Fruit fly (Drosophila melanogaster): Measurements from ENCODE around the gene GATAe.

Gene GATAe

DNA sequence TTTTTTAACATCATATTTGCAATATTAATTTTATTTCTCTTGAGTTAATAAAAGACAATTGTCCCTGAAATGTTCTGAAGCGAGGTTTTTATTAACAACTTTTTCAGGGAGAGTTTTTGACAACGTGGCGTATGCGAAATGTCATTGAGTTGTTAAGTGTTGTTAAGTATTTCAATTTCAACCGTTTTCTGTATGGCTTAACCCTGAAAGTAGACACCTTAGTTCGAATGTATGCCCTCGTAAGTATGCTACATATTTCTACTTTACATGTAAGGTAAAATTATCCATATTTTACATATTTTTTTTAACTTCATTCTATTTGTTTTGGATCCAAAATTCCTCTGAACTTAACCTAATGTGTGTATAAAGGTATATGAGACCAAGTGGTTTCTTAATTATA, 4.9 kb upstream of the GATAe start (continued):
- no peak for TF ChIP-seq tap (tag; optimal IDR thresholded peaks at IDR 0.05)
- no peak for TF ChIP-seq sim (GFP tag; IDR thresholded peaks at IDR 0.05)
- TF ChIP-seq Dll (GFP tag; IDR thresholded peaks at IDR 0.05; ENCODE audit: partially characterized antibody): peak; percentile 57; the same call in 2 of the 4 replicates
- no peak for TF ChIP-seq Ets65A (GFP tag)
- TF ChIP-seq ewg (GFP tag; optimal IDR thresholded peaks at IDR 0.05): no peak
- peak; percentile 34 for TF ChIP-seq CoRest (tag; optimal IDR thresholded peaks at IDR 0.05)
- no peak for TF ChIP-seq fd96Cb (tag; optimal IDR thresholded peaks at IDR 0.05)
- TF ChIP-seq Fer3 (tag; optimal IDR thresholded peaks at IDR 0.05): no peak
- TF ChIP-seq tin (GFP tag; optimal IDR thresholded peaks at IDR 0.05): no peak
- peak; percentile 6; the same call in 1 of the 3 replicates for TF ChIP-seq ci (GFP tag; IDR thresholded peaks at IDR 0.05)

DNA sequence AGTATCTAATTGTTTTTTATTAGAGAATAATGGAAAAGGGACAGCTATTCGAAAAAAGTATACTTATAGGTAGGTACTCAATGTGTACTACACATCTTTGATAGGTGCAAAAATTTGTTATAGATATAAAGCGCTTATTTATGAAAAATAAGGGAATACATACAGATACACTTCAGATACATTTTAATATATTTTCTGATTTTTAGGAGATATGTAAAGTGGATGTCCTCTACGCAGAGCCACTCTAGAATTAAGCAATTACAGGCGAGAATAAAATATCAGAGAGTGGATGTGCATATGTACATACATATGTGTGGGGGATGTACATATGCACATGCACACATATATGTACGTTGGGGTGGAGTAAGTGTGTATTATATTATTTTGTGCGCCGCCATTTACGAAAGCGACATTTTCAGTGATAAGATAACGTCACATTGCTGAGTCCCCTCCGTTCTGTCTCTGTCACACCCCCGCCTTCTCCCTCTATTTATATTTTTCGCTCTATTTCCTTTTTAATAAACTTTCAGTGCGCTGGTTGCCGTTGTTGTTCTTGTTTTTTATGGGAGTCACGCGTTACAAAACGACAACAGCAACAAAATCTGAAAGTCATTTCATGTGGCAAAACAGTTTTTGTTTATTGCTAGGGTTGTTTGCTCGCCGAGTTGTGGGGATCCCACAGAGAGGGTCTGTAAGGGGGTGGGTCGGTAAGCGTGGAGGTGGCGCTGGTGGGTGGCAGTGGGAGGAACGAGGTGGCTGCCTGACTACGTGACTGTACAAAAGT, 4.0 kb upstream of the GATAe start:
- TF ChIP-seq BtbVII (GFP tag; optimal IDR thresholded peaks at IDR 0.05) (peak; percentile 50), Fer3 (tag; optimal IDR thresholded peaks at IDR 0.05) (peak; percentile 1), caup (GFP tag; optimal IDR thresholded peaks at IDR 0.05; ENCODE audit: severe bottlenecking) (peak; percentile 66), Aef1 (GFP tag; IDR thresholded peaks at IDR 0.05) (peak; percentile 43; the same call in 2 of the 3 replicates), CG12104 (GFP tag; optimal IDR thresholded peaks at IDR 0.05) (no peak), cg (GFP tag; optimal IDR thresholded peaks at IDR 0.05) (peak; percentile 60), Blimp-1 (GFP tag; optimal IDR thresholded peaks at IDR 0.05) (no peak), ro (GFP tag; IDR thresholded peaks at IDR 0.05) (no peak), toy (GFP tag; IDR thresholded peaks at IDR 0.05) (no peak), Deaf1 (tag; optimal IDR thresholded peaks at IDR 0.05) (peak; percentile 66), CG17385 (GFP tag; optimal IDR thresholded peaks at IDR 0.05) (peak; percentile 10), MTF-1 (GFP tag; optimal IDR thresholded peaks at IDR 0.05; ENCODE audit: borderline replicate concordance) (peak; percentile 12), ttk (GFP tag; IDR thresholded peaks at IDR 0.05) (peak; percentile 53; the same call in 1 of the 2 replicates), gcm (GFP tag; optimal IDR thresholded peaks at IDR 0.05) (no peak), twi (tag; optimal IDR thresholded peaks at IDR 0.05) (no peak), CG13296 (GFP tag; optimal IDR thresholded peaks at IDR 0.05) (peak; percentile 67), CG13424 (tag; optimal IDR thresholded peaks at IDR 0.05) (peak; percentile 21), HHEX (GFP tag; optimal IDR thresholded peaks at IDR 0.05) (peak; percentile 36), GATAe (GFP tag; conservative IDR thresholded peaks at IDR 0.05) (peak; percentile 98), Asciz (GFP tag; optimal IDR thresholded peaks at IDR 0.05) (peak; percentile 37), CG9727 (GFP tag; optimal IDR thresholded peaks at IDR 0.05) (peak; percentile 45), lab (GFP tag; optimal IDR thresholded peaks at IDR 0.05) (peak; percentile 82), HmgZ (tag; optimal IDR thresholded peaks at IDR 0.05) (peak; percentile 72), Nf-YB (GFP tag; optimal IDR thresholded peaks at IDR 0.05) (peak; percentile 48), dati (GFP tag; IDR thresholded peaks at IDR 0.05) (no peak), CG10543 (GFP tag; optimal IDR thresholded peaks at IDR 0.05) (peak; percentile 97), wdn (GFP tag; IDR thresholded peaks at IDR 0.05) (peak; percentile 60; the same call in 1 of the 2 replicates), CG32767 (GFP tag; IDR thresholded peaks at IDR 0.05) (0 out of 2 replicates have a peak, but pooled peaks have one; percentile 22), mirr (GFP tag; optimal IDR thresholded peaks at IDR 0.05) (peak; percentile 93), Neu2 (GFP tag; optimal IDR thresholded peaks at IDR 0.05; ENCODE audit: borderline replicate concordance) (no peak), CG1603 (tag; optimal IDR thresholded peaks at IDR 0.05) (peak; percentile 15), Gug (GFP tag; IDR thresholded peaks at IDR 0.05) (no peak), Ravus (GFP tag; IDR thresholded peaks at IDR 0.05) (no peak), tll (GFP tag; optimal IDR thresholded peaks at IDR 0.05) (no peak), cwo (GFP tag; optimal IDR thresholded peaks at IDR 0.05) (peak; percentile 99), nerfin-2 (GFP tag; IDR thresholded peaks at IDR 0.05; ENCODE audit: partially characterized antibody) (no peak), p53 (GFP tag; optimal IDR thresholded peaks at IDR 0.05) (peak; percentile 8)

Data from whole organism, embryonic.